Fruit fly (Drosophila melanogaster) S2 (cell line): ENCODE measurements around the gene ETHR.

ENCODE experiments used
- CG8478 ChIP-seq: fragments of >200 bp; optimal IDR thresholded peaks from 2 replicates; lab custom pipeline; 2018
- CTCF ChIP-seq, 2 experiments: fragments of >200 bp; optimal IDR thresholded peaks; 2 replicates each; lab custom pipeline; 2018

DNA sequence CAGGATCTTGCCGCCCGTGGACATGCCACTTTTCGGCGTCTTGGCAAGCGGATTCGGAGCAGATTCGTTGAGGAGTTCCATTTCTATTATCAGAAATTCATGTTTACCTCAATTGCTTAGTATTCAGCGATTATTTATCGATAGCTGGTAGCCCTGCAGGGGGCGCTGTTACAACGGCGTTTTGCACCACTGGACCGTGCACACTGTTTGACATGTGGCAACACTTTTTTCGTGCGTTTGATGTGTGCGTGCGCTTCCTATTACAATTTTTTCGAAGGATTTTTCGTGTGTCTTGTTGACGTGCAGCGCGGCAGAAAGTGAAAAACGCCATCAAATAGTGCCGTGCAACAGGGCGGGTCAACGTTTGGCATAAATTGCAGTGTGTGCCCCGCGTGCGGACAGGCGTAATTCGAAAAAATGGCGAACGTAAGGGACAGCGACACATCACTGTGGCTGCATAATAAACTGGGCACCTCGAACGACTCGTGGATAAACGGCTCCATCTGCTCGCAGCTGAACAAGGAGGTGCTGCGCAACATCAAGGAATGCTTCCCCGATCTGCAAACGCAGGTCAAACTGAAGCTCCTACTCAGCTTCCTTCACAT lies 23.3 kb upstream of the ETHR start, which contains the start of the genes CG3337 and Nelf-A:
- TF ChIP-seq CTCF (optimal IDR thresholded peaks at IDR 0.05; lab: Kevin White, UChicago) (peak; percentile 96 to 98), CG8478 (lab: Kevin White, UChicago) (no peak)
